Worm (Caenorhabditis elegans): Measurements from ENCODE around the gene oac-39.
A peak's percentile ranks its signal among the peaks of the same experiment; 100 is the strongest.

The oac-39 gene

ce11 chrV:268007-268406, 16.5 kb upstream of the oac-39 start, which contains the start of gene lgc-26:
TSS of gene lgc-26 (plus strand) at chrV:268307.
- TF ChIP-seq ztf-29 (GFP tag; IDR thresholded peaks at IDR 0.05) (no peak), ref-1 (GFP tag; conservative IDR thresholded peaks at IDR 0.05) (no peak), T22C8.4 (GFP tag; IDR thresholded peaks at IDR 0.05) (no peak), tab-1 (GFP tag; IDR thresholded peaks at IDR 0.05) (no peak), ztf-23 (GFP tag; IDR thresholded peaks at IDR 0.05) (no peak), med-1 (GFP tag; optimal IDR thresholded peaks at IDR 0.05; ENCODE audit: insufficient read depth) (no peak), cog-1 (tag; optimal IDR thresholded peaks at IDR 0.05) (no peak), klf-2 (GFP tag; conservative IDR thresholded peaks at IDR 0.05) (no peak), flt-1 (GFP tag; IDR thresholded peaks at IDR 0.05) (no peak)

- peak; percentile 54 for TF ChIP-seq cog-1 (tag; optimal IDR thresholded peaks at IDR 0.05)
Observed at ce11 chrV:265062-265963, 13.8 kb upstream of the oac-39 start.

ce11 chrV:260334-260733, 8.8 kb upstream of the oac-39 start:
- TF ChIP-seq flt-1 (GFP tag; IDR thresholded peaks at IDR 0.05): no peak
- no peak for TF ChIP-seq cog-1 (tag; optimal IDR thresholded peaks at IDR 0.05)
- no peak for TF ChIP-seq T22C8.4 (GFP tag; IDR thresholded peaks at IDR 0.05)
- no peak for TF ChIP-seq ref-1 (GFP tag; conservative IDR thresholded peaks at IDR 0.05)
- no peak for TF ChIP-seq med-1 (GFP tag; optimal IDR thresholded peaks at IDR 0.05; ENCODE audit: insufficient read depth)
- no peak for TF ChIP-seq ztf-23 (GFP tag; IDR thresholded peaks at IDR 0.05)
- TF ChIP-seq klf-2 (GFP tag; conservative IDR thresholded peaks at IDR 0.05): no peak
- no peak for TF ChIP-seq tab-1 (GFP tag; IDR thresholded peaks at IDR 0.05)
- no peak for TF ChIP-seq ztf-29 (GFP tag; IDR thresholded peaks at IDR 0.05)

ce11 chrV:258730-259129, 7.2 kb upstream of the oac-39 start, which contains the start of gene nhr-204:
TSS of gene nhr-204 (minus strand) at chrV:258830.
- no peak for TF ChIP-seq flt-1 (GFP tag; IDR thresholded peaks at IDR 0.05)
- TF ChIP-seq ztf-23 (GFP tag; IDR thresholded peaks at IDR 0.05): no peak
- no peak for TF ChIP-seq tab-1 (GFP tag; IDR thresholded peaks at IDR 0.05)
- no peak for TF ChIP-seq ztf-29 (GFP tag; IDR thresholded peaks at IDR 0.05)
- TF ChIP-seq ref-1 (GFP tag; conservative IDR thresholded peaks at IDR 0.05): no peak
- no peak for TF ChIP-seq cog-1 (tag; optimal IDR thresholded peaks at IDR 0.05)
- no peak for TF ChIP-seq med-1 (GFP tag; optimal IDR thresholded peaks at IDR 0.05; ENCODE audit: insufficient read depth)
- TF ChIP-seq klf-2 (GFP tag; conservative IDR thresholded peaks at IDR 0.05): no peak
- no peak for TF ChIP-seq T22C8.4 (GFP tag; IDR thresholded peaks at IDR 0.05)

ce11 chrV:254591-254990, 3.0 kb upstream of the oac-39 start, which contains the start of gene str-121:
TSS of gene str-121 (minus strand) at chrV:254691.
- TF ChIP-seq ztf-29 (GFP tag; IDR thresholded peaks at IDR 0.05) (no peak), T22C8.4 (GFP tag; IDR thresholded peaks at IDR 0.05) (no peak), ref-1 (GFP tag; conservative IDR thresholded peaks at IDR 0.05) (no peak), ztf-23 (GFP tag; IDR thresholded peaks at IDR 0.05) (no peak), klf-2 (GFP tag; conservative IDR thresholded peaks at IDR 0.05) (no peak), tab-1 (GFP tag; IDR thresholded peaks at IDR 0.05) (no peak), med-1 (GFP tag; optimal IDR thresholded peaks at IDR 0.05; ENCODE audit: insufficient read depth) (no peak), cog-1 (tag; optimal IDR thresholded peaks at IDR 0.05) (no peak)

ce11 chrV:248636-249035, 2.9 kb downstream of the oac-39 start:
- TF ChIP-seq klf-2 (GFP tag; conservative IDR thresholded peaks at IDR 0.05): no peak
- no peak for TF ChIP-seq cog-1 (tag; optimal IDR thresholded peaks at IDR 0.05)
- no peak for TF ChIP-seq T22C8.4 (GFP tag; IDR thresholded peaks at IDR 0.05)

ce11 chrV:247576-247975, 4.0 kb downstream of the oac-39 start:
- TF ChIP-seq cog-1 (tag; optimal IDR thresholded peaks at IDR 0.05) (no peak), T22C8.4 (GFP tag; IDR thresholded peaks at IDR 0.05) (no peak), tab-1 (GFP tag; IDR thresholded peaks at IDR 0.05) (no peak)

- TF ChIP-seq ztf-23 (GFP tag; IDR thresholded peaks at IDR 0.05) (no peak), ref-1 (GFP tag; conservative IDR thresholded peaks at IDR 0.05) (no peak), cog-1 (tag; optimal IDR thresholded peaks at IDR 0.05) (no peak), med-1 (GFP tag; optimal IDR thresholded peaks at IDR 0.05; ENCODE audit: insufficient read depth) (no peak), klf-2 (GFP tag; conservative IDR thresholded peaks at IDR 0.05) (no peak), T22C8.4 (GFP tag; IDR thresholded peaks at IDR 0.05) (no peak), flt-1 (GFP tag; IDR thresholded peaks at IDR 0.05) (no peak), ztf-29 (GFP tag; IDR thresholded peaks at IDR 0.05) (no peak), tab-1 (GFP tag; IDR thresholded peaks at IDR 0.05) (no peak)
Observed at ce11 chrV:246097-246496, 5.5 kb downstream of the oac-39 start, which contains the start of gene kin-34. TSS of gene kin-34 (minus strand) at chrV:246197.

ce11 chrV:242518-242917, 9.0 kb downstream of the oac-39 start, which contains the start of gene R02C2.7:
TSS of gene R02C2.7 (minus strand) at chrV:242618.
- TF ChIP-seq cog-1 (tag; optimal IDR thresholded peaks at IDR 0.05): no peak
- TF ChIP-seq ztf-23 (GFP tag; IDR thresholded peaks at IDR 0.05): no peak
- no peak for TF ChIP-seq tab-1 (GFP tag; IDR thresholded peaks at IDR 0.05)
- no peak for TF ChIP-seq ref-1 (GFP tag; conservative IDR thresholded peaks at IDR 0.05)
- no peak for TF ChIP-seq med-1 (GFP tag; optimal IDR thresholded peaks at IDR 0.05; ENCODE audit: insufficient read depth)

- TF ChIP-seq ztf-29 (GFP tag; IDR thresholded peaks at IDR 0.05): no peak
Observed at ce11 chrV:240287-240686, 11.3 kb downstream of the oac-39 start, which contains the start of gene txt-2. TSS of gene txt-2 (minus strand) at chrV:240500.

All from whole organism, midembryonic.